Worm (Caenorhabditis elegans) whole organism, mixed stage, embryonic: ENCODE measurements around the gene drd-5.

Source experiments
- M03D4.4 ChIP-seq: sonication (generic microtip); optimal IDR thresholded peaks from 2 replicates; lab custom pipeline; 2017; ENCODE audit warnings: mild to moderate bottlenecking, missing genetic modification characterization, missing compliant biosample characterization
- bed-3 ChIP-seq: fragments of 200-800 bp; sonication (Bioruptor generic); optimal IDR thresholded peaks from 3 replicates; lab custom pipeline; 2018; ENCODE audit warnings: mild to moderate bottlenecking, missing genetic modification characterization, moderate library complexity, missing compliant biosample characterization
- blmp-1 ChIP-seq: fragments of 150-350 bp; optimal IDR thresholded peaks from 2 replicates; lab custom pipeline; 2014; ENCODE audit warnings: missing biosample characterization, missing genetic modification characterization
- ceh-39 ChIP-seq: fragments of 150-350 bp; optimal IDR thresholded peaks from 2 replicates; lab custom pipeline; 2014; ENCODE audit warnings: missing biosample characterization, missing genetic modification characterization
- ceh-83 ChIP-seq: fragments of 200-800 bp; sonication (Bioruptor generic); optimal IDR thresholded peaks from 2 replicates; lab custom pipeline; 2018; ENCODE audit warnings: mild to moderate bottlenecking, missing genetic modification characterization, missing compliant biosample characterization
- ces-1 ChIP-seq: fragments of 150-350 bp; optimal IDR thresholded peaks from 2 replicates; lab custom pipeline; 2014; ENCODE audit warnings: missing biosample characterization, missing genetic modification reagents, missing genetic modification characterization
- cnd-1 ChIP-seq: fragments of 200-800 bp; sonication (Bioruptor generic); optimal IDR thresholded peaks from 2 replicates; lab custom pipeline; 2018; ENCODE audit warnings: mild to moderate bottlenecking, missing genetic modification characterization, missing compliant biosample characterization
- drap-1 ChIP-seq: fragments of 200-800 bp; sonication (Bioruptor generic); optimal IDR thresholded peaks from 3 replicates; lab custom pipeline; 2018; ENCODE audit warnings: mild to moderate bottlenecking, missing genetic modification characterization, missing compliant biosample characterization
- elt-1 ChIP-seq: sonication (generic microtip); optimal IDR thresholded peaks from 2 replicates; lab custom pipeline; 2017; ENCODE audit warnings: missing genetic modification characterization, mild to moderate bottlenecking, missing compliant biosample characterization, antibody characterized with exemption, moderate library complexity, borderline replicate concordance; ENCODE audit not compliant: insufficient read depth
- flh-1 ChIP-seq: fragments of 200-800 bp; sonication (Bioruptor generic); optimal IDR thresholded peaks from 2 replicates; lab custom pipeline; 2018; ENCODE audit warnings: mild to moderate bottlenecking, missing genetic modification characterization, moderate library complexity, missing compliant biosample characterization
- ham-2 ChIP-seq: fragments of 200-800 bp; sonication (Bioruptor generic); optimal IDR thresholded peaks from 2 replicates; lab custom pipeline; 2018; ENCODE audit warnings: mild to moderate bottlenecking, missing genetic modification characterization, missing compliant biosample characterization
- hlh-1 ChIP-seq: fragments of 150-350 bp; optimal IDR thresholded peaks from 2 replicates; lab custom pipeline; 2014; ENCODE audit warnings: missing biosample characterization, missing genetic modification reagents, missing genetic modification characterization
- lin-32 ChIP-seq: fragments of 200-800 bp; sonication (Bioruptor generic); optimal IDR thresholded peaks from 2 replicates; lab custom pipeline; 2018; ENCODE audit warnings: mild to moderate bottlenecking, missing genetic modification characterization, missing compliant biosample characterization
- lsy-2 ChIP-seq: fragments of 150-350 bp; optimal IDR thresholded peaks from 2 replicates; lab custom pipeline; 2014; ENCODE audit warnings: missing biosample characterization, missing genetic modification characterization
- mab-5 ChIP-seq: fragments of 150-350 bp; optimal IDR thresholded peaks from 2 replicates; lab custom pipeline; 2014; ENCODE audit warnings: missing biosample characterization, missing genetic modification characterization
- mep-1 ChIP-seq: fragments of 150-350 bp; optimal IDR thresholded peaks from 2 replicates; lab custom pipeline; 2017; ENCODE audit warnings: missing biosample characterization, missing genetic modification reagents, missing genetic modification characterization, inconsistent platforms
- mls-2 ChIP-seq: sonication (generic microtip); optimal IDR thresholded peaks from 2 replicates; lab custom pipeline; 2016; ENCODE audit warnings: mild to moderate bottlenecking, missing genetic modification characterization, moderate library complexity, missing compliant biosample characterization
- nhr-12 ChIP-seq: fragments of 150-350 bp; optimal IDR thresholded peaks from 2 replicates; lab custom pipeline; 2014; ENCODE audit warnings: missing biosample characterization, missing genetic modification characterization
- nhr-2 ChIP-seq: fragments of 150-350 bp; optimal IDR thresholded peaks from 2 replicates; lab custom pipeline; 2014; ENCODE audit warnings: missing biosample characterization, missing genetic modification characterization
- nhr-237 ChIP-seq: fragments of 150-350 bp; optimal IDR thresholded peaks from 2 replicates; lab custom pipeline; 2014; ENCODE audit warnings: missing biosample characterization, missing genetic modification characterization
- nhr-28 ChIP-seq: fragments of 150-350 bp; optimal IDR thresholded peaks from 2 replicates; lab custom pipeline; 2014; ENCODE audit warnings: missing biosample characterization, missing genetic modification characterization
- nhr-76 ChIP-seq: sonication (generic microtip); optimal IDR thresholded peaks from 2 replicates; lab custom pipeline; 2017; ENCODE audit warnings: missing biosample characterization, missing genetic modification characterization
- pha-4 ChIP-seq: fragments of 150-350 bp; optimal IDR thresholded peaks from 2 replicates; lab custom pipeline; 2018; ENCODE audit warnings: missing biosample characterization, missing genetic modification reagents, missing genetic modification characterization
- sem-2 ChIP-seq: fragments of 200-800 bp; sonication (Bioruptor generic); optimal IDR thresholded peaks from 2 replicates; lab custom pipeline; 2018; ENCODE audit warnings: mild to moderate bottlenecking, missing genetic modification characterization, missing compliant biosample characterization
- sptf-1 ChIP-seq: sonication (generic microtip); optimal IDR thresholded peaks from 2 replicates; lab custom pipeline; 2017; ENCODE audit warnings: mild to moderate bottlenecking, missing genetic modification characterization, moderate library complexity, missing compliant biosample characterization
- tbx-8 ChIP-seq: fragments of 200-800 bp; sonication (Bioruptor generic); optimal IDR thresholded peaks from 2 replicates; lab custom pipeline; 2018; ENCODE audit warnings: mild to moderate bottlenecking, missing genetic modification characterization, moderate library complexity, missing compliant biosample characterization
- unc-120 ChIP-seq: sonication (generic microtip); optimal IDR thresholded peaks from 2 replicates; lab custom pipeline; 2017; ENCODE audit warnings: missing genetic modification characterization, missing compliant biosample characterization; ENCODE audit not compliant: poor library complexity, severe bottlenecking
- unc-39 ChIP-seq: fragments of 150-350 bp; optimal IDR thresholded peaks from 2 replicates; lab custom pipeline; 2014; ENCODE audit warnings: missing biosample characterization, missing genetic modification characterization
- unc-62 ChIP-seq: fragments of 150-350 bp; optimal IDR thresholded peaks from 2 replicates; lab custom pipeline; 2014; ENCODE audit warnings: missing biosample characterization, missing genetic modification reagents, missing genetic modification characterization
- ztf-11 ChIP-seq: fragments of 150-350 bp; optimal IDR thresholded peaks from 2 replicates; lab custom pipeline; 2014; ENCODE audit warnings: missing biosample characterization, missing genetic modification characterization

The drd-5 gene

ce11 chrX:8350984-8351383 is 4.8 kb upstream of the drd-5 start, which contains the start of gene npr-28:
TSS of gene npr-28 (minus strand) at chrX:8351084.
- TF ChIP-seq pha-4 (tag; lab: Kevin White, UChicago): no peak
- no peak for TF ChIP-seq flh-1

DNA sequence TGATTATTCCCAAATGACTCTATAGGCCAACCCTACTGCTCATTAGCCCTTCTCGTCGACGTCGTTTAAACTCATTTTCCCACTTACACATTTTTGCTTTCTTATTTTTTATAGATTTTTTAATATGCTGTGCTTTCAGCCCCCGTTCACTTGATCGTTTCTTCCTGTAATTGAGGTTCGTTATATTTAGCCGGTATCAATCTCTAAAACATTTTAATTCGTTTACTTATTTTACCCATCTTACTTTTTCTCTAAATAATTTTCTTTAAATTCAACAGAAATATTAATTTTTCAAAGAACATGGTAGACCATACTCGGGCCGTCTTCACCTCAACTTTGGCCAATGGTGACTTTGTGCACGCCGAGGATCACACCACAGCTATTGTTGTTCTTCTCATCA is 4.5 kb downstream of the drd-5 start, which contains the start of gene F55E10.1:
F55E10.1 (plus strand) TSS at position 301 of the 400 bp plus-strand sequence.
- TF ChIP-seq pha-4 (tag; lab: Kevin White, UChicago) (no peak), blmp-1 (tag; lab: Kevin White, UChicago) (no peak), ces-1 (GFP tag; lab: Kevin White, UChicago) (no peak), bed-3 (GFP tag; lab: Kevin White, UChicago) (no peak), unc-39 (tag; lab: Kevin White, UChicago) (no peak), nhr-76 (tag; lab: Kevin White, UChicago) (no peak), elt-1 (tag; lab: Kevin White, UChicago) (no peak), nhr-237 (tag; lab: Kevin White, UChicago) (no peak), lsy-2 (tag; lab: Kevin White, UChicago) (no peak), lin-32 (GFP tag; lab: Kevin White, UChicago) (no peak), M03D4.4 (no peak), nhr-28 (tag; lab: Kevin White, UChicago) (no peak), sem-2 (GFP tag; lab: Kevin White, UChicago) (no peak), mab-5 (no peak), cnd-1 (tag; lab: Kevin White, UChicago) (no peak), drap-1 (GFP tag; lab: Kevin White, UChicago) (no peak), flh-1 (no peak)

ce11 chrX:8340393-8340792 is 5.8 kb downstream of the drd-5 start, which contains the start of gene F55E10.2:
TSS of gene F55E10.2 (plus strand) at chrX:8340693.
- TF ChIP-seq lsy-2 (tag; lab: Kevin White, UChicago) (no peak), unc-120 (tag; lab: Kevin White, UChicago) (no peak), mls-2 (tag; lab: Kevin White, UChicago) (no peak), nhr-76 (tag; lab: Kevin White, UChicago) (no peak), ceh-83 (GFP tag; lab: Kevin White, UChicago) (no peak), ham-2 (GFP tag; lab: Kevin White, UChicago) (no peak), cnd-1 (tag; lab: Kevin White, UChicago) (no peak), mab-5 (no peak), sptf-1 (no peak), drap-1 (GFP tag; lab: Kevin White, UChicago) (no peak), flh-1 (no peak), nhr-2 (tag; lab: Kevin White, UChicago) (no peak), hlh-1 (no peak), nhr-12 (no peak), lin-32 (GFP tag; lab: Kevin White, UChicago) (no peak), mep-1 (tag; lab: Kevin White, UChicago) (no peak)

DNA sequence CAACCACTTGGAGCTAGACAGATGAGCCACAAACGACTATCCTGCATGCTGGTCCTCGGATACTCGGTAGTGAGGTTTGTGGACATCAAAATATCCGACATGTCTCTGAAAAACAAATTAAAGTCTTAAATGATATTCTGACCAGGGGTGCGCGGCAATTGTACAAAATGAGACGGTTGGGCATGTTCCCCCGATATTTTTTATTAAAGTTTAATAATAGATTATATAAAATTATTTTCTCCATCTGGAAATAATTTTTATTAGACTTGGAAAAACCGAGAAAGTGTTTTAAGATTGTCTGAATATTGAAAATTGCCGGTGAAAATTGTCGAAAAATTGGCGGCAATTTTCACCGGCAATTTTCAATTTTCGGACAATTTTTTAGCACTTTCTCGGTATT is 18.3 kb downstream of the drd-5 start, which contains the start of gene F55E10.4:
F55E10.4 (minus strand) TSS at position 101 of the 400 bp plus-strand sequence.
- no peak for TF ChIP-seq unc-62
- TF ChIP-seq unc-120 (tag; lab: Kevin White, UChicago): no peak
- no peak for TF ChIP-seq ceh-83 (GFP tag; lab: Kevin White, UChicago)
- TF ChIP-seq ham-2 (GFP tag; lab: Kevin White, UChicago): no peak
- no peak for TF ChIP-seq lin-32 (GFP tag; lab: Kevin White, UChicago)
- TF ChIP-seq nhr-12: no peak
- TF ChIP-seq pha-4 (tag; lab: Kevin White, UChicago): no peak
- no peak for TF ChIP-seq blmp-1 (tag; lab: Kevin White, UChicago)
- no peak for TF ChIP-seq ztf-11 (tag; lab: Kevin White, UChicago)
- no peak for TF ChIP-seq hlh-1
- no peak for TF ChIP-seq ces-1 (GFP tag; lab: Kevin White, UChicago)
- no peak for TF ChIP-seq bed-3 (GFP tag; lab: Kevin White, UChicago)
- no peak for TF ChIP-seq tbx-8
- no peak for TF ChIP-seq mls-2 (tag; lab: Kevin White, UChicago)
- no peak for TF ChIP-seq nhr-28 (tag; lab: Kevin White, UChicago)
- TF ChIP-seq ceh-39 (tag; lab: Kevin White, UChicago): no peak

DNA sequence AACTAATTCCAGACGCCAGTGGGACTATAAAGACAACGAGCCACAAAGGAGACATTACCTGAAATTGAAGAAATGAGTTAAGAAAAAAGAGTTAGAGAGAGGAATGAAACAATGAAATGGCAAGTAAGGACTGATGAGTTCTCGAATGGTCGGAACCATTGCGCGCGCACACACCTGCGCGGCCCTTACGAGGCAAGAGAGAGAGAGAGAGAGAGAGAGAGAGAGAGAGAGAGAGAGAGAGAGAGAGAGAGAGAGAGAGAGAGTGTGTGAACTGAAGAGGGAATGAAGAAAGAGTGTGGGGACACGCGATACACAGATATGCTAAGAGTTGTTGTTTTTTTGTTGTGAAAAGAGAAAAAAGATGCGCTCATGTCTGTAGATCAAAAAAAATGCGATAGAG is 19.8 kb downstream of the drd-5 start, which contains the start of gene R09F10.8:
R09F10.8 (minus strand) TSS at position 58 of the 400 bp plus-strand sequence.
- no peak for TF ChIP-seq mep-1 (tag; lab: Kevin White, UChicago)
- TF ChIP-seq sem-2 (GFP tag; lab: Kevin White, UChicago): no peak
- TF ChIP-seq nhr-2 (tag; lab: Kevin White, UChicago): no peak
- no peak for TF ChIP-seq hlh-1
- no peak for TF ChIP-seq tbx-8
- TF ChIP-seq lin-32 (GFP tag; lab: Kevin White, UChicago): no peak
- no peak for TF ChIP-seq M03D4.4
- TF ChIP-seq drap-1 (GFP tag; lab: Kevin White, UChicago): no peak
- TF ChIP-seq ceh-83 (GFP tag; lab: Kevin White, UChicago): no peak
- TF ChIP-seq, all 35 proteins: peak for 0
